Fruit fly (Drosophila melanogaster) whole organism, embryonic: ENCODE results near the gene Src64B.
A peak's percentile ranks its signal among the peaks of the same experiment; 100 is the strongest.

Experiments
- Atf3 ChIP-seq: fragments of 200-800 bp; sonication (Bioruptor generic); optimal IDR thresholded peaks from 3 replicates; lab custom pipeline; 2016; ENCODE audit warnings: missing biosample characterization, missing genetic modification characterization
- B-H2 ChIP-seq: fragments of 200-800 bp; sonication (Bioruptor generic); optimal IDR thresholded peaks from 2 replicates; lab custom pipeline; 2018; ENCODE audit warnings: missing biosample characterization, mild to moderate bottlenecking, missing genetic modification characterization
- CG10462 ChIP-seq: fragments of 200-800 bp; sonication (Bioruptor generic); optimal IDR thresholded peaks from 2 replicates; lab custom pipeline; 2016; ENCODE audit warnings: missing biosample characterization, missing genetic modification characterization
- CG11398 ChIP-seq: fragments of 200-800 bp; sonication (Bioruptor generic); optimal IDR thresholded peaks from 2 replicates; lab custom pipeline; 2016; ENCODE audit warnings: missing biosample characterization, missing genetic modification characterization
- CG12219 ChIP-seq: fragments of 200-800 bp; sonication (Bioruptor generic); optimal IDR thresholded peaks from 3 replicates; lab custom pipeline; 2018; ENCODE audit warnings: missing biosample characterization, mild to moderate bottlenecking, missing genetic modification characterization
- CG14050 ChIP-seq: fragments of 200-800 bp; sonication (Bioruptor generic); IDR thresholded peaks from 3 replicates; pipeline ENCODE4 v1.3.6; 2022; ENCODE audit warnings: missing biosample characterization, missing genetic modification characterization
- CG14860 ChIP-seq: fragments of 200-800 bp; sonication (Bioruptor generic); IDR thresholded peaks from 3 replicates; pipeline ENCODE4 v1.3.6; 2022; ENCODE audit warnings: missing biosample characterization, missing genetic modification characterization; ENCODE audit not compliant: partially characterized antibody
- CG15011 ChIP-seq: fragments of 200-800 bp; sonication (Bioruptor generic); optimal IDR thresholded peaks from 3 replicates; lab custom pipeline; 2018; ENCODE audit warnings: missing biosample characterization, mild to moderate bottlenecking, missing genetic modification characterization
- CG15514 ChIP-seq: fragments of 200-800 bp; sonication (Bioruptor generic); optimal IDR thresholded peaks from 3 replicates; lab custom pipeline; 2017; ENCODE audit warnings: missing biosample characterization, missing genetic modification characterization, mild to moderate bottlenecking, moderate library complexity, missing genetic modification reagents
- CG15601 ChIP-seq: fragments of 200-800 bp; sonication (Bioruptor generic); optimal IDR thresholded peaks from 3 replicates; lab custom pipeline; 2019; ENCODE audit warnings: missing biosample characterization, mild to moderate bottlenecking, missing genetic modification characterization, moderate library complexity
- CG1647 ChIP-seq: fragments of 200-800 bp; sonication (Bioruptor generic); optimal IDR thresholded peaks from 3 replicates; lab custom pipeline; 2016; ENCODE audit warnings: missing biosample characterization, missing genetic modification characterization
- CG16813 ChIP-seq: fragments of 200-800 bp; sonication (Bioruptor generic); IDR thresholded peaks from 3 replicates; pipeline ENCODE4 v1.3.6; 2022; ENCODE audit warnings: missing biosample characterization, missing genetic modification characterization; ENCODE audit not compliant: partially characterized antibody
- CG16815 ChIP-seq: fragments of 200-800 bp; sonication (Bioruptor generic); optimal IDR thresholded peaks from 3 replicates; lab custom pipeline; 2017; ENCODE audit warnings: missing biosample characterization, mild to moderate bottlenecking, missing genetic modification characterization
- CG1792 ChIP-seq: fragments of 200-800 bp; sonication (Bioruptor generic); optimal IDR thresholded peaks from 2 replicates; lab custom pipeline; 2016; ENCODE audit warnings: missing biosample characterization, missing genetic modification characterization
- CG2129 ChIP-seq: fragments of 200-800 bp; sonication (Bioruptor generic); IDR thresholded peaks from 2 replicates; pipeline ENCODE4 v1.3.6; 2022; ENCODE audit warnings: missing biosample characterization, missing genetic modification characterization; ENCODE audit not compliant: partially characterized antibody
- CG31441 ChIP-seq: fragments of 200-800 bp; sonication (Bioruptor generic); IDR thresholded peaks from 2 replicates; pipeline ENCODE4 v1.3.6; 2022; ENCODE audit warnings: missing biosample characterization, missing genetic modification characterization
- CG34422 ChIP-seq: fragments of 200-800 bp; sonication (Bioruptor generic); IDR thresholded peaks from 3 replicates; pipeline ENCODE4 v1.3.6; 2022; ENCODE audit warnings: missing biosample characterization, missing genetic modification characterization
- CG5245 ChIP-seq: fragments of 200-800 bp; sonication (Bioruptor generic); optimal IDR thresholded peaks from 3 replicates; lab custom pipeline; 2016; ENCODE audit warnings: missing biosample characterization, missing genetic modification characterization
- CG6683 ChIP-seq: fragments of 200-800 bp; sonication (Bioruptor generic); optimal IDR thresholded peaks from 2 replicates; lab custom pipeline; 2017; ENCODE audit warnings: missing biosample characterization, mild to moderate bottlenecking, missing genetic modification characterization, missing genetic modification reagents
- CG6813 ChIP-seq: fragments of 200-800 bp; sonication (Bioruptor generic); optimal IDR thresholded peaks from 2 replicates; lab custom pipeline; 2017; ENCODE audit warnings: missing biosample characterization, missing genetic modification characterization, mild to moderate bottlenecking, moderate library complexity, missing genetic modification reagents
- CG8089 ChIP-seq: fragments of 200-800 bp; sonication (Bioruptor generic); optimal IDR thresholded peaks from 3 replicates; lab custom pipeline; 2016; ENCODE audit warnings: missing biosample characterization, missing genetic modification characterization
- CG9437 ChIP-seq: fragments of 200-800 bp; sonication (Bioruptor generic); optimal IDR thresholded peaks from 2 replicates; lab custom pipeline; 2018; ENCODE audit warnings: missing biosample characterization, mild to moderate bottlenecking, missing genetic modification characterization
- CG9609 ChIP-seq: fragments of 200-800 bp; sonication (Bioruptor generic); optimal IDR thresholded peaks from 3 replicates; lab custom pipeline; 2016; ENCODE audit warnings: missing biosample characterization, missing genetic modification characterization
- Chrac-16 ChIP-seq: fragments of 200-800 bp; sonication (Bioruptor generic); optimal IDR thresholded peaks from 3 replicates; lab custom pipeline; 2016; ENCODE audit warnings: missing biosample characterization, missing genetic modification characterization
- Dll ChIP-seq: fragments of 200-800 bp; sonication (Bioruptor generic); IDR thresholded peaks from 4 replicates; pipeline ENCODE4 v1.3.6; 2022; ENCODE audit warnings: missing biosample characterization, missing genetic modification characterization; ENCODE audit not compliant: partially characterized antibody
- Dref ChIP-seq: fragments of 200-800 bp; sonication (Bioruptor generic); IDR thresholded peaks from 2 replicates; pipeline ENCODE4 v1.3.6; 2022; ENCODE audit warnings: missing biosample characterization, missing genetic modification characterization
- E2f1 ChIP-seq: fragments of 200-800 bp; sonication (Bioruptor generic); IDR thresholded peaks from 2 replicates; pipeline ENCODE4 v1.3.6; 2022; ENCODE audit warnings: missing biosample characterization, missing genetic modification characterization
- HHEX ChIP-seq: fragments of 200-800 bp; sonication (Bioruptor generic); optimal IDR thresholded peaks from 3 replicates; lab custom pipeline; 2017; ENCODE audit warnings: missing biosample characterization, mild to moderate bottlenecking, missing genetic modification characterization, missing genetic modification reagents
- Hr3 ChIP-seq: fragments of 200-800 bp; sonication (Bioruptor generic); optimal IDR thresholded peaks from 3 replicates; lab custom pipeline; 2016; ENCODE audit warnings: missing biosample characterization, missing genetic modification characterization
- Nf-YA ChIP-seq: fragments of 200-800 bp; sonication (Bioruptor generic); IDR thresholded peaks from 2 replicates; pipeline ENCODE4 v1.3.6; 2022; ENCODE audit warnings: missing biosample characterization, missing genetic modification characterization
- Ravus ChIP-seq: fragments of 200-800 bp; sonication (Bioruptor generic); IDR thresholded peaks from 2 replicates; pipeline ENCODE4 v1.3.6; 2022; ENCODE audit warnings: missing biosample characterization, missing genetic modification characterization
- Sry-δ ChIP-seq: fragments of 200-800 bp; sonication (Bioruptor generic); optimal IDR thresholded peaks from 2 replicates; lab custom pipeline; 2016; ENCODE audit warnings: missing biosample characterization, missing genetic modification characterization
- Usf ChIP-seq: fragments of 200-800 bp; sonication (Bioruptor generic); optimal IDR thresholded peaks from 2 replicates; lab custom pipeline; 2017; ENCODE audit warnings: missing genotype, missing biosample characterization, missing genetic modification characterization
- abd-A ChIP-seq: fragments of 200-800 bp; sonication (Bioruptor generic); optimal IDR thresholded peaks from 3 replicates; lab custom pipeline; 2019; ENCODE audit warnings: missing biosample characterization, mild to moderate bottlenecking, missing genetic modification characterization, moderate library complexity
- ac ChIP-seq: fragments of 200-800 bp; sonication (Bioruptor generic); optimal IDR thresholded peaks from 3 replicates; lab custom pipeline; 2017; ENCODE audit warnings: missing biosample characterization, mild to moderate bottlenecking, missing genetic modification characterization
- chif ChIP-seq, 2 experiments: fragments of 200-800 bp; sonication (Bioruptor generic); optimal IDR thresholded peaks; 3 replicates each; lab custom pipeline; 2016; ENCODE audit warnings: missing biosample characterization in 2 of 2, missing genetic modification characterization in 2 of 2
- croc ChIP-seq: fragments of 200-800 bp; sonication (Bioruptor generic); conservative IDR thresholded peaks from 3 replicates; pipeline ENCODE4 v1.3.6; 2022; ENCODE audit warnings: missing biosample characterization, missing genetic modification characterization
- dimm ChIP-seq: fragments of 200-800 bp; sonication (Bioruptor generic); IDR thresholded peaks from 2 replicates; pipeline ENCODE4 v1.3.6; 2022; ENCODE audit warnings: missing biosample characterization, missing genetic modification characterization
- dmrt99B ChIP-seq: fragments of 200-800 bp; sonication (Bioruptor generic); optimal IDR thresholded peaks from 2 replicates; lab custom pipeline; 2018; ENCODE audit warnings: missing biosample characterization, mild to moderate bottlenecking, missing genetic modification characterization, moderate library complexity
- en ChIP-seq: fragments of 200-800 bp; sonication (Bioruptor generic); optimal IDR thresholded peaks from 2 replicates; lab custom pipeline; 2016; ENCODE audit warnings: missing biosample characterization, missing genetic modification characterization
- her ChIP-seq: fragments of 200-800 bp; sonication (Bioruptor generic); optimal IDR thresholded peaks from 2 replicates; lab custom pipeline; 2016; ENCODE audit warnings: missing biosample characterization, missing genetic modification characterization
- kay ChIP-seq: fragments of 200-800 bp; sonication (Bioruptor generic); optimal IDR thresholded peaks from 2 replicates; lab custom pipeline; 2016; ENCODE audit warnings: missing biosample characterization, missing genetic modification characterization
- mam ChIP-seq: fragments of 200-800 bp; sonication (Bioruptor generic); optimal IDR thresholded peaks from 3 replicates; lab custom pipeline; 2016; ENCODE audit warnings: missing biosample characterization, missing genetic modification characterization
- mirr ChIP-seq: fragments of 200-800 bp; sonication (Bioruptor generic); optimal IDR thresholded peaks from 3 replicates; lab custom pipeline; 2018; ENCODE audit warnings: missing biosample characterization, mild to moderate bottlenecking, missing genetic modification characterization
- nerfin-1 ChIP-seq: fragments of 200-800 bp; sonication (Bioruptor generic); optimal IDR thresholded peaks from 3 replicates; lab custom pipeline; 2019; ENCODE audit warnings: missing biosample characterization, mild to moderate bottlenecking, missing genetic modification characterization, moderate library complexity
- nom ChIP-seq: fragments of 200-800 bp; sonication (Bioruptor generic); optimal IDR thresholded peaks from 2 replicates; lab custom pipeline; 2017; ENCODE audit warnings: missing biosample characterization, missing genetic modification characterization, mild to moderate bottlenecking, moderate library complexity, missing genetic modification reagents
- sc ChIP-seq, 3 experiments: fragments of >200 bp in 2 of 3; fragments of 200-800 bp in 1 of 3; sonication (Bioruptor generic) in 1 of 3; optimal IDR thresholded peaks; 2 replicates in 2 of 3; 3 replicates in 1 of 3; lab custom pipeline; 2017; ENCODE audit warnings: mild to moderate bottlenecking in 1 of 3, missing biosample characterization in 1 of 3, missing genetic modification characterization in 1 of 3, missing genetic modification reagents in 1 of 3
- sens ChIP-seq: fragments of 200-800 bp; sonication (Bioruptor generic); peaks from one replicate; lab custom pipeline; 2016; ENCODE audit warnings: missing biosample characterization, missing genetic modification characterization
- sima ChIP-seq: fragments of 200-800 bp; sonication (Bioruptor generic); optimal IDR thresholded peaks from 2 replicates; lab custom pipeline; 2016; ENCODE audit warnings: missing biosample characterization, missing genetic modification characterization
- wek ChIP-seq: fragments of 200-800 bp; sonication (Bioruptor generic); optimal IDR thresholded peaks from 3 replicates; lab custom pipeline; 2018; ENCODE audit warnings: missing biosample characterization, mild to moderate bottlenecking, missing genetic modification characterization, moderate library complexity
- zen2 ChIP-seq: fragments of 200-800 bp; sonication (Bioruptor generic); IDR thresholded peaks from 3 replicates; pipeline ENCODE4 v1.3.6; 2022; ENCODE audit warnings: missing biosample characterization, missing genetic modification characterization; ENCODE audit not compliant: partially characterized antibody

Gene Src64B

dm6 chr3L:4627012-4627411, 1.0 kb upstream of the Src64B start (continued):
- TF ChIP-seq CG1647 (GFP tag; lab: Kevin White, UChicago) (no peak), sima (no peak), CG14860 (GFP tag; lab: Robert Waterston, UW) (0 out of 3 replicates have a peak, but pooled peaks have one; percentile 42), chif (GFP tag; optimal IDR thresholded peaks at IDR 0.05; lab: Kevin White, UChicago) (no peak), Chrac-16 (GFP tag; lab: Kevin White, UChicago) (no peak), CG8089 (GFP tag; lab: Kevin White, UChicago) (no peak), abd-A (tag; lab: Kevin White, UChicago) (peak; percentile 22), Dref (GFP tag; lab: Robert Waterston, UW) (no peak), Ravus (GFP tag; lab: Robert Waterston, UW) (no peak), kay (no peak), ac (GFP tag; lab: Kevin White, UChicago) (no peak), B-H2 (GFP tag; lab: Kevin White, UChicago) (no peak), HHEX (GFP tag; lab: Kevin White, UChicago) (no peak), E2f1 (GFP tag; lab: Robert Waterston, UW) (no peak), Nf-YA (GFP tag; lab: Robert Waterston, UW) (no peak), nom (peak; percentile 50), CG5245 (GFP tag; lab: Kevin White, UChicago) (no peak), CG14050 (GFP tag; lab: Robert Waterston, UW) (no peak), CG1792 (GFP tag; lab: Kevin White, UChicago) (no peak), wek (GFP tag; lab: Kevin White, UChicago) (no peak), CG15011 (GFP tag; lab: Kevin White, UChicago) (no peak), CG16815 (GFP tag; lab: Kevin White, UChicago) (no peak), sens (no peak), CG31441 (GFP tag; lab: Robert Waterston, UW) (no peak), en (GFP tag; lab: Kevin White, UChicago) (no peak), CG15514 (GFP tag; lab: Kevin White, UChicago) (no peak), mirr (GFP tag; lab: Kevin White, UChicago) (peak; percentile 6), Usf (GFP tag; lab: Kevin White, UChicago) (no peak), CG9609 (no peak), Atf3 (GFP tag; lab: Kevin White, UChicago) (no peak), dimm (GFP tag; lab: Robert Waterston, UW) (no peak), sc (optimal IDR thresholded peaks at IDR 0.05; lab: Kevin White, UChicago) (no peak), sc (GFP tag; optimal IDR thresholded peaks at IDR 0.05; lab: Kevin White, UChicago) (no peak), croc (GFP tag; lab: Robert Waterston, UW) (no peak), CG34422 (GFP tag; lab: Robert Waterston, UW) (peak; percentile 86), dmrt99B (tag; lab: Kevin White, UChicago) (no peak), nerfin-1 (tag; lab: Kevin White, UChicago) (no peak), her (GFP tag; lab: Kevin White, UChicago) (no peak), mam (no peak), CG15601 (tag; lab: Kevin White, UChicago) (no peak), CG11398 (GFP tag; lab: Kevin White, UChicago) (no peak), CG16813 (GFP tag; lab: Robert Waterston, UW) (peak; percentile 20; the same call in 1 of the 3 replicates), CG10462 (no peak), CG2129 (no peak), Sry-δ (no peak), CG6683 (no peak), CG6813 (GFP tag; lab: Kevin White, UChicago) (no peak), CG9437 (no peak), Dll (GFP tag; lab: Robert Waterston, UW) (no peak), CG12219 (no peak), zen2 (GFP tag; lab: Robert Waterston, UW) (no peak), Hr3 (no peak)
